Fruit fly (Drosophila melanogaster) Kc167 (cell line): ENCODE data around the gene SclA.

ENCODE experiments used
- insv ChIP-seq: fragments of >200 bp; optimal IDR thresholded peaks from 3 replicates; lab custom pipeline; 2018; ENCODE audit warnings: missing external identifiers
- ttk ChIP-seq: sonication (Bioruptor generic); optimal IDR thresholded peaks from 2 replicates; lab custom pipeline; 2017; ENCODE audit warnings: missing external identifiers

DNA sequence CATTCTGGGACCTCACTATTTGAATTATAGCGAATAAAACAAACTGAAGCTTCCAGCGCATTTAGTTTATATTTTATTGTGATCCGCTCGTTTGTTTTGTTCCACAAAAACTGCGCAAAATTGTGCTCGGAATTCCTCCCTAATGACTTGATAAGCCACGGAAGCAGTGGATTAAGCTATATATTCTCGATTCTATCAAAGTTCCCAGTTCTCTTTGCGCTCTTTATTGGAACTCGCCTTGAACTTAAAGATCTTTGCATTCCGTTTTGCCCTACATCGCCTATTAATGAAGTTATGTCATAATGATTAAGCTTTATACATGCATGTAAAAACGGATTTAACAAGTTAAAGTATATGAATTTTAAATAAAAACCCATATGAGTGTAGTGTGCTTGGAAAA is 614 bp upstream of the SclA start, which contains the start of gene Nepl9:
- no peak for TF ChIP-seq insv (lab: Kevin White, UChicago)
- TF ChIP-seq ttk (lab: Kevin White, UChicago) = no peak
